Worm (Caenorhabditis elegans) whole organism, L4/young adult: ENCODE results near the gene F01G10.9.

Experiments
- W03F9.2 ChIP-seq: fragments of 150-350 bp; optimal IDR thresholded peaks from 2 replicates; lab custom pipeline; 2014; ENCODE audit warnings: missing biosample characterization, missing genetic modification characterization
- dao-5 ChIP-seq: sonication (generic microtip); optimal IDR thresholded peaks from 2 replicates; lab custom pipeline; 2016; ENCODE audit warnings: missing genotype, missing genetic modification characterization, moderate library complexity, missing compliant biosample characterization
- him-1 ChIP-seq: sonication (generic microtip); optimal IDR thresholded peaks from 2 replicates; lab custom pipeline; 2016; ENCODE audit warnings: missing genotype, missing genetic modification reagents, missing genetic modification characterization, missing compliant biosample characterization

ce11 chrIV:10304383-10304782 is 44.9 kb upstream of the F01G10.9 start:
- TF ChIP-seq dao-5: no peak
- no peak for TF ChIP-seq W03F9.2 (tag; lab: Kevin White, UChicago)
- TF ChIP-seq him-1: no peak
